Fruit fly (Drosophila melanogaster): ENCODE data around the gene CG12581.
"Not testable (repeated sequence)": the region's sequence is repeated elsewhere in the genome, so short reads cannot be mapped to it uniquely, and the experiment has no call there.

Gene CG12581

DNA sequence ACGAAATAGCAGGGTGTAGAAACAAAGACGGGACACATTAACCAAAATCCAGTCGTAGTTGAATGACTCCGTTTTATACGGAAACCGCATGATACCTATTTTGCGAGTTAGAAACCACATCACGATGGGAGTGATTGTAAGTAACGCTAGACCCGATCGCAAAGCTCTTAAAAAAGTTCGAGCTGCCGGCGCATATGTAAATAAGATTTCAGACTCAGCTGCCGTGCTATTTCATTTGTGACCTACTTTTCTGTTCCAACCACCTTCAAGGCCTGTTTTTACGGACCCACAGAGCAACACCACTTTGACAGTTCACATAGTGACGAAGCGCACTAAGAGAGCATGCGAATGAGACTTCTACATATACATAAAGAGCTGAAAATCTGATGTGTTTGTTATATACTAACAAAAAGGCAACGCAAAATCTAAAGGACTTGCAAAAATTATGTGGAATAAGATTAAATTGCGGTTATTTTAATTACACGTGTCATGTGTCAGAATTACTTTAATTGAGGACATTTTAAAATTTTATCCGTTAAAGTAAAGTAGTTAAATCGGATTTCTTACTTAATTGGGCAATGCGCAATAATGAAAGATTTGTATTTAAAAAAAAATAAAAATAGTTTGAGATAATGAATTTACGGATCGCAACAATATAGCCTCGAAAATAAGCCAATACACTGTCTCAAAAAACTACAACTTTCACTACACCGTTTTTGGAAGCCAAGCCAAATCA is 4.5 kb downstream of the CG12581 start:
- no peak for TF ChIP-seq CG7101 (tag; optimal IDR thresholded peaks at IDR 0.05)
- no peak for TF ChIP-seq tj (GFP tag; optimal IDR thresholded peaks at IDR 0.05)
- no peak for TF ChIP-seq toe (GFP tag; optimal IDR thresholded peaks at IDR 0.05)
- TF ChIP-seq Mnt (GFP tag; optimal IDR thresholded peaks at IDR 0.05): no peak
- no peak for TF ChIP-seq Crg-1 (GFP tag; optimal IDR thresholded peaks at IDR 0.05)
- TF ChIP-seq CG1620 (GFP tag; optimal IDR thresholded peaks at IDR 0.05): no peak
- no peak for TF ChIP-seq ovo (GFP tag; optimal IDR thresholded peaks at IDR 0.05)

DNA sequence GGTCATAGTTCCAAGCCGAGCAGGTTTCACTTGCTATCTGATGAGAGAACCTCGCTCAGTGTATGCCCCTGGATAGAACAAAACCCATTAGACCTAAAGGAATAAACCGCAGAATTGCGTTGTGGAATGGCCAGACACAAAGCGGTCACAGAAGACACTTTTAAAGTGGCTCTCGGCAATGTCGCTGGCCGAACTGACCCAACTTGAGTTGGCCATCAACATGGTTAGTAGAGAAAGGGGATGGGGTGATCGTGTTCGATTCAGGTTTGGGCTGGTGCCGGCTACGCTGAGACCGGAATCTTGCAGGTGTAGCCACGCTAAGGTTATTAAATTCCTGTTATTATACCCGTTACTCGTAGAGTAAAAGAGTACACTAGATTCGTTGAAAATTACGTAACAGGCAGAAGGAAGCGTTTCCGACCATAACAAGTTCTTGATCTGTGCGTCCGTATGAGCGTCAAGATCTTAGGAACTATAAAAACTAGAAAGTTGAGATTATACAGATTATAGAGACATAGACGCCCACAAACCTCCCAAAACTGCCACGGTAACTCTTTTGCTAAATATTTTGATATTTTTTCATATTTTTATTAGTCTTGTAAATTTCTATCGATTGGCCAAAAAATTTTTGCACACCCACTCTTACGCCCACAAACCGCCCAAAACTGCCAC is 6.2 kb downstream of the CG12581 start:
- TF ChIP-seq cnc (optimal IDR thresholded peaks at IDR 0.05): no peak
- no peak for TF ChIP-seq CG7045 (GFP tag; optimal IDR thresholded peaks at IDR 0.05)
- no peak for TF ChIP-seq tj (GFP tag; optimal IDR thresholded peaks at IDR 0.05)
- no peak for TF ChIP-seq CG11617 (GFP tag; optimal IDR thresholded peaks at IDR 0.05)
- TF ChIP-seq bab1 (GFP tag; optimal IDR thresholded peaks at IDR 0.05): no peak
- no peak for TF ChIP-seq pad (GFP tag; optimal IDR thresholded peaks at IDR 0.05)
- no peak for TF ChIP-seq CG33017 (tag; optimal IDR thresholded peaks at IDR 0.05)
- TF ChIP-seq CG12768 (GFP tag; optimal IDR thresholded peaks at IDR 0.05): no peak

DNA sequence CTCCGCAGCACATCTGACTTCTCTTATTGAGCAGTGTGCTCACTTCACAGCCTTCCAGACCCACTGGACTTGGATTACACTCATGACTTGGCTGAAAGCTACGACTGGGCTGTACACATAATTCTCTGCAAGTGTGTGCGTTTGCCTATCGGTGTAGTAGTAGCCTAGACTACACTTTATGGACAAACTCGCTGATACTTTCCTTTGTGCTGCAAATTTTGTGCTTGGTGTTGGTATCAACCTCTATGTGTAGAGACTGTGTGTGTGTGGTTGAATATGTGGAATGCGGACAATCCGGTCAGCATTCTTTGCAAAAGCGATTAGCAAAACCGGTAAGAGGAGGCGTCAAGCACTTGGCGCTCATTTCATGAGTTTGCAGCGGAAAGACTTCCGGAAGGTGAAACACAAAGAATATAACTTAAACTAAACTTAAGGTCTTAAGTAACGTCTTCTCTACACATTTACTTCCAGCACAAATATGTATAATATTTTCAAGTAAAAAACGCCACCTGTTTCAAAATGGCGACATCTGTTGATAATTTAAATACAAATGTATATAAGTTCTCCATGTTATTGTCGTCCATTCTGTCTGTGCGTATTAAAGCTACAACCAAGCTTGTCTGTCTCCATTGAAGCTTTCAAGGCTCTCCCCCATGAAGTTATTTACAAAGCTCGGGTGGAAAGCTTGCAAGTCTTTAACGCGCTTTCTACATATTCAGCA is 12.5 kb downstream of the CG12581 start:
- TF ChIP-seq bab1 (GFP tag; optimal IDR thresholded peaks at IDR 0.05) (no peak), tj (GFP tag; optimal IDR thresholded peaks at IDR 0.05) (peak; percentile 91), kay (GFP tag; ENCODE audit: borderline replicate concordance) (peak; percentile 72)

DNA sequence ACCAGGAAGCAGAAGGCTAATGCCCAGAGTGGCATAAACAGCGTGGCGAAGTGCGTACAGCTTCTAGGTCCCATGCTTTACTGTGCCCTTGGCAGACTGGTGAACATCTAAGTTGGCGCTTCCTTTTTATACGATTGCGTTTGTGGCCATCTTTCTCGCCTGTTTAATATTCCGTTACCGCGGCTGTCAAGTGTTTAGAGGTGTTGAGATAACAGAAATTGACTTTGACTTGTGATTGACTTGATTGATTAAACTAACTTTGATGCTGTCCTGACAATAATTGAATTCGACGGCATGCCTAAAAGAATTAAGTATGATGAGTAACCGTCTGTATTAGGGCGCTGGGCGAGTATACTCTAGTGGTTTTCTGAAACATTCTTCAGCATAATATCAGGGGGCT is 15.7 kb downstream of the CG12581 start, which contains the start of gene Dsk:
Gene Dsk (minus strand): TSS at position 101 of the 400 bp plus-strand sequence.
- TF ChIP-seq kay (GFP tag; ENCODE audit: borderline replicate concordance) (no peak), cnc (optimal IDR thresholded peaks at IDR 0.05) (no peak), Hr96 (GFP tag; optimal IDR thresholded peaks at IDR 0.05) (no peak), CG7101 (tag; optimal IDR thresholded peaks at IDR 0.05) (no peak), CG1620 (GFP tag; optimal IDR thresholded peaks at IDR 0.05) (no peak), bab1 (GFP tag; optimal IDR thresholded peaks at IDR 0.05) (no peak), cic (GFP tag; optimal IDR thresholded peaks at IDR 0.05) (no peak), CG14711 (tag; optimal IDR thresholded peaks at IDR 0.05) (no peak), Clk (GFP tag; optimal IDR thresholded peaks at IDR 0.05) (no peak), Crg-1 (GFP tag; optimal IDR thresholded peaks at IDR 0.05) (no peak), tj (GFP tag; optimal IDR thresholded peaks at IDR 0.05) (no peak), pad (GFP tag; optimal IDR thresholded peaks at IDR 0.05) (no peak), Mnt (GFP tag; optimal IDR thresholded peaks at IDR 0.05) (no peak), CG33017 (tag; optimal IDR thresholded peaks at IDR 0.05) (no peak), CG11617 (GFP tag; optimal IDR thresholded peaks at IDR 0.05) (no peak), ovo (GFP tag; optimal IDR thresholded peaks at IDR 0.05) (no peak)

DNA sequence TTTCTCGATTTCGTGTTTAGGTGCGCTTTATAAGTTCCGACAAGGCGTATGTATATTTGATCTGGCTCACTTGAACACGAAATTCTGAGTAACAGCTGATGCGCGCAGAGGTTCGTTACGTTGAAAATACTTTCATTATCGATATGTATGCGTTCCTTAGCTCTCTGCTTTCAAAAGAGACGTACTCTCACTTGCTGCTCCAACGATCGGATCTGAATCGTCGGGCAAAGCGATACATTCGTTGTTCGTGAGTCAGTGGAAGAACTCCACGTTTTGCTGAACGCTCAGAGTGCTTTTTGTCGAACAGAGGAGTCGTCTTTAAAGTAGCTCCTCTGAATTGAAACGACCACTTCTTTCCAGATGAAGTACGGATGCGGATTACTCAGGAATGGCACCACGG is 22.6 kb downstream of the CG12581 start, which contains the start of gene beta-Man:
Gene beta-Man (plus strand): TSS at position 152 of the 400 bp plus-strand sequence.
- TF ChIP-seq Crg-1 (GFP tag; optimal IDR thresholded peaks at IDR 0.05): no peak
- TF ChIP-seq CG7101 (tag; optimal IDR thresholded peaks at IDR 0.05): peak; percentile 21
- TF ChIP-seq bab1 (GFP tag; optimal IDR thresholded peaks at IDR 0.05): peak; percentile 66
- TF ChIP-seq CG12768 (GFP tag; optimal IDR thresholded peaks at IDR 0.05): peak; percentile 8
- peak; percentile 46 for TF ChIP-seq Mnt (GFP tag; optimal IDR thresholded peaks at IDR 0.05)
- peak; percentile 20 for TF ChIP-seq tj (GFP tag; optimal IDR thresholded peaks at IDR 0.05)
- TF ChIP-seq CG14711 (tag; optimal IDR thresholded peaks at IDR 0.05): no peak
- peak; percentile 2 for TF ChIP-seq cic (GFP tag; optimal IDR thresholded peaks at IDR 0.05)

DNA sequence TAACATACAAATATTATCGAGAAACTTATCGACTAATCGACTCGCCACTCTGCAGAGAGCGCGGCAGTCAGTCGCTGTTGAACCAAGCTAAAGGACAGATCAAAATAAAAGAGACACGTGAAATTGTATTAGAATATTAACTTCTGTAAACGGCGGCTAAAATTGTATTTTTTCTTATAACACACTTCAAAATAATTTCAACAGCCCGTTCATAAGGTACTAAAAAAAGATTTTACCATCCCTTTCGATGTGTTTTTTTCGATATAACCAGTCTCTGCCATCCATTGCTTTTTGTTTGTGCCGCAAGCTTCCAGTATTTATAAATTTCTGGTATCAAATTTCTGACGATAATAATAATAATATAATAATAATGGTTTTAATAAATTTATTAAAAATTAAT is 37.1 kb downstream of the CG12581 start, which contains the start of gene aux:
Gene aux (plus strand): TSS at position 301 of the 400 bp plus-strand sequence.
- TF ChIP-seq CG14711 (tag; optimal IDR thresholded peaks at IDR 0.05); cic (GFP tag; optimal IDR thresholded peaks at IDR 0.05); bab1 (GFP tag; optimal IDR thresholded peaks at IDR 0.05): not testable (repeated sequence)

DNA sequence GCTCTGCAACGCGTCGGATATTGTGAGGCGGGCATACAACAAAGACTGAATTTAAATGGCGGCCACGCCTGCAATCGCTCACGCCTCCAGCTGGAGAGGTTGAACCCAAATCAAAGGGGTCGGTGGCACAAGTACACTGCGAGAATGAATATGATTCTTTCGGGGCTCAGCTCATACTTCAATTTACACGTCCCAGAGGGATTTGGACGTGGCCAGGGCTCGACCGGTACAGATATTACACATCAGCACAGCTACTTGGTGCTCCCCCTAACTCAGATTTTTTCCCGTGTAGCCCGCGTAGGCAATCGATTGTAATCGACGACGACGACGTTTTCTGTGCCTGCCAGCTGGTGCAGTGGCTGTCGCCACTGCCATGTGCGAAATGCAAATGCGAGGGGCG is 39.6 kb downstream of the CG12581 start:
- TF ChIP-seq toe (GFP tag; optimal IDR thresholded peaks at IDR 0.05) (peak; percentile 23), CG14711 (tag; optimal IDR thresholded peaks at IDR 0.05) (no peak), tj (GFP tag; optimal IDR thresholded peaks at IDR 0.05) (peak; percentile 3), Clk (GFP tag; optimal IDR thresholded peaks at IDR 0.05) (no peak), Hr96 (GFP tag; optimal IDR thresholded peaks at IDR 0.05) (peak; percentile 25), CG11617 (GFP tag; optimal IDR thresholded peaks at IDR 0.05) (no peak), pad (GFP tag; optimal IDR thresholded peaks at IDR 0.05) (no peak), cic (GFP tag; optimal IDR thresholded peaks at IDR 0.05) (no peak), Mnt (GFP tag; optimal IDR thresholded peaks at IDR 0.05) (no peak), CG12768 (GFP tag; optimal IDR thresholded peaks at IDR 0.05) (peak; percentile 53), CG7101 (tag; optimal IDR thresholded peaks at IDR 0.05) (peak; percentile 17), bab1 (GFP tag; optimal IDR thresholded peaks at IDR 0.05) (no peak), CG1620 (GFP tag; optimal IDR thresholded peaks at IDR 0.05) (no peak), kay (GFP tag; ENCODE audit: borderline replicate concordance) (no peak), CG33017 (tag; optimal IDR thresholded peaks at IDR 0.05) (peak; percentile 12), Crg-1 (GFP tag; optimal IDR thresholded peaks at IDR 0.05) (no peak), CG7045 (GFP tag; optimal IDR thresholded peaks at IDR 0.05) (peak; percentile 39), CG5204 (GFP tag; optimal IDR thresholded peaks at IDR 0.05) (peak; percentile 61)
